Fruit fly (Drosophila melanogaster): ENCODE data around the gene eIF3g1.

Gene eIF3g1

DNA sequence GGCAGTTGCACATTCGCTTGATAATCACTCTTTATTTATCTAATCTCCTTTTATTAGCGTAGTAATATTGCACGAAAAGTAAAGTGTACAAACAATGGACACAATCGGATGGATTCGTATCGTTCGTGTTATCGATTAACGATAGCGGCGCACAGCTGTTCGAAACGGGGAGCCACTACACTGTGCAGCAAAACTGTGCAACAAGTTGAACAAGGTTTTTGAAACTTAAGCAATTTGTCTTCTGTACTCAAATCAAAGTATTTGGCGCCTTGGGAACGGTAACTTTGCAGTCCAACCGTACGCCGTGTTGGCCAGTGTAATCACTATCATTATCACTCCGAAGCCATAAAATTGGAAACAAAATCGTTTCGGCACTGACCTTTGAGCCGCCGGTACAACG lies 9.5 kb upstream of the eIF3g1 start, which contains the start of the genes Tsp3A and Seipin (continued):
- TF ChIP-seq CG10147 (GFP tag; optimal IDR thresholded peaks at IDR 0.05) (peak; percentile 86), Side (GFP tag; optimal IDR thresholded peaks at IDR 0.05) (peak; percentile 77), ranshi (GFP tag; IDR thresholded peaks at IDR 0.05) (peak; percentile 87), CG10654 (GFP tag; optimal IDR thresholded peaks at IDR 0.05) (peak; percentile 79), Chrac-16 (GFP tag; optimal IDR thresholded peaks at IDR 0.05) (peak; percentile 73), slbo (GFP tag; IDR thresholded peaks at IDR 0.05) (peak; percentile 93), D (optimal IDR thresholded peaks at IDR 0.05) (no peak), D (GFP tag; optimal IDR thresholded peaks at IDR 0.05) (peak; percentile 66), CG16779 (GFP tag; IDR thresholded peaks at IDR 0.05) (peak; percentile 92), Awh (GFP tag; IDR thresholded peaks at IDR 0.05) (peak; percentile 87), HLHmδ (GFP tag; optimal IDR thresholded peaks at IDR 0.05) (no peak), CG10209 (GFP tag; optimal IDR thresholded peaks at IDR 0.05) (peak; percentile 80), CG6791 (GFP tag; IDR thresholded peaks at IDR 0.05; ENCODE audit: partially characterized antibody) (peak; percentile 58; the same call in 2 of the 3 replicates), CG15479 (GFP tag; optimal IDR thresholded peaks at IDR 0.05) (peak; percentile 18), CG15601 (tag; optimal IDR thresholded peaks at IDR 0.05) (no peak), pho (GFP tag; optimal IDR thresholded peaks at IDR 0.05) (peak; percentile 84), CG4424 (GFP tag; optimal IDR thresholded peaks at IDR 0.05) (peak; percentile 81), CG13894 (tag; optimal IDR thresholded peaks at IDR 0.05) (peak; percentile 81), CG6254 (GFP tag; optimal IDR thresholded peaks at IDR 0.05) (no peak), toy (GFP tag; IDR thresholded peaks at IDR 0.05) (peak; percentile 64; the same call in 1 of the 2 replicates), CG3407 (GFP tag; optimal IDR thresholded peaks at IDR 0.05) (peak; percentile 57), Hmx (GFP tag; optimal IDR thresholded peaks at IDR 0.05) (no peak), CkIIα-i1 (GFP tag; IDR thresholded peaks at IDR 0.05) (0 out of 2 replicates have a peak, but pooled peaks have one; percentile 41), ems (GFP tag; optimal IDR thresholded peaks at IDR 0.05) (peak; percentile 76), cg (GFP tag; optimal IDR thresholded peaks at IDR 0.05) (no peak), Pdp1 (GFP tag; optimal IDR thresholded peaks at IDR 0.05) (peak; percentile 75 to 84), CG9797 (GFP tag; optimal IDR thresholded peaks at IDR 0.05) (peak; percentile 10), CG5953 (GFP tag; IDR thresholded peaks at IDR 0.05) (peak; percentile 74), Optix (GFP tag; IDR thresholded peaks at IDR 0.05) (peak; percentile 82), Kr (GFP tag; optimal IDR thresholded peaks at IDR 0.05) (no peak), CG13123 (GFP tag; optimal IDR thresholded peaks at IDR 0.05) (peak; percentile 33), CG15073 (GFP tag; optimal IDR thresholded peaks at IDR 0.05) (no peak), so (GFP tag; IDR thresholded peaks at IDR 0.05) (peak; percentile 75), NC2α (GFP tag; optimal IDR thresholded peaks at IDR 0.05) (no peak), z (GFP tag; IDR thresholded peaks at IDR 0.05) (peak; percentile 70; the same call in 2 of the 3 replicates), Dll (GFP tag; IDR thresholded peaks at IDR 0.05; ENCODE audit: partially characterized antibody) (peak; percentile 60; the same call in 2 of the 4 replicates), disco-r (GFP tag; optimal IDR thresholded peaks at IDR 0.05) (peak; percentile 77), nom (GFP tag; optimal IDR thresholded peaks at IDR 0.05) (peak; percentile 94), prd (optimal IDR thresholded peaks at IDR 0.05) (no peak), prd (GFP tag; IDR thresholded peaks at IDR 0.05) (peak; percentile 88), grau (tag; optimal IDR thresholded peaks at IDR 0.05) (peak; percentile 83), NfI (GFP tag; optimal IDR thresholded peaks at IDR 0.05) (peak; percentile 84), dati (GFP tag; IDR thresholded peaks at IDR 0.05) (peak; percentile 79), ato (GFP tag; IDR thresholded peaks at IDR 0.05; ENCODE audit: partially characterized antibody) (peak; percentile 54; the same call in 1 of the 2 replicates), pzg (GFP tag; optimal IDR thresholded peaks at IDR 0.05) (peak; percentile 48), CG43689 (GFP tag; IDR thresholded peaks at IDR 0.05) (0 out of 2 replicates have a peak, but pooled peaks have one; percentile 17), Trl (optimal IDR thresholded peaks at IDR 0.05) (no peak), Trl (GFP tag; optimal IDR thresholded peaks at IDR 0.05) (peak; percentile 62), CG7786 (GFP tag; optimal IDR thresholded peaks at IDR 0.05) (peak; percentile 85), CG8765 (GFP tag; IDR thresholded peaks at IDR 0.05) (peak; percentile 66; the same call in 1 of the 2 replicates), cwo (GFP tag; optimal IDR thresholded peaks at IDR 0.05) (peak; percentile 87)
